Fruit fly (Drosophila melanogaster) whole organism, wandering third instar larva: ENCODE results near the gene CG33688.

Experiments used
- CG32264 ChIP-seq: fragments of 200-800 bp; sonication (Bioruptor generic); optimal IDR thresholded peaks from 2 replicates; lab custom pipeline; 2016; ENCODE audit warnings: missing biosample characterization, missing genetic modification characterization
- CG9705 ChIP-seq: fragments of 200-800 bp; sonication (Bioruptor generic); optimal IDR thresholded peaks from 2 replicates; lab custom pipeline; 2018; ENCODE audit warnings: missing biosample characterization, mild to moderate bottlenecking, missing genetic modification characterization
- Dfd ChIP-seq: fragments of >200 bp; optimal IDR thresholded peaks from 2 replicates; lab custom pipeline; 2017; ENCODE audit warnings: missing biosample characterization, missing genetic modification characterization
- HLH106 ChIP-seq: fragments of 200-800 bp; optimal IDR thresholded peaks from 3 replicates; lab custom pipeline; 2019; ENCODE audit warnings: missing biosample characterization, mild to moderate bottlenecking, missing genetic modification characterization, moderate library complexity
- Jra ChIP-seq: sonication (Bioruptor generic); optimal IDR thresholded peaks from 2 replicates; lab custom pipeline; 2016; ENCODE audit warnings: missing biosample characterization, missing genetic modification characterization
- Mio ChIP-seq: sonication (Bioruptor generic); optimal IDR thresholded peaks from 2 replicates; lab custom pipeline; 2016; ENCODE audit warnings: missing biosample characterization, missing genetic modification characterization
- N ChIP-seq: fragments of >200 bp; optimal IDR thresholded peaks from 2 replicates; lab custom pipeline; 2018; ENCODE audit warnings: missing biosample characterization, missing external identifiers, missing genetic modification characterization
- OdsH ChIP-seq: fragments of 200-800 bp; sonication (Bioruptor generic); optimal IDR thresholded peaks from 2 replicates; lab custom pipeline; 2016; ENCODE audit warnings: missing biosample characterization, mild to moderate bottlenecking, missing genetic modification characterization
- Sp1 ChIP-seq: fragments of 200-800 bp; sonication (Bioruptor generic); optimal IDR thresholded peaks from 3 replicates; lab custom pipeline; 2019; ENCODE audit warnings: missing biosample characterization, mild to moderate bottlenecking, missing genetic modification characterization, moderate library complexity
- dsf ChIP-seq: sonication (Bioruptor generic); optimal IDR thresholded peaks from 2 replicates; lab custom pipeline; 2016; ENCODE audit warnings: missing biosample characterization, missing genetic modification characterization, borderline replicate concordance
- jim ChIP-seq: fragments of 175-275, 200-325 bp; sonication (Bioruptor generic); optimal IDR thresholded peaks from 2 replicates; lab custom pipeline; 2016; ENCODE audit warnings: missing biosample characterization, mild to moderate bottlenecking, missing genetic modification characterization
- usp ChIP-seq: fragments of >200 bp; optimal IDR thresholded peaks from 2 replicates; lab custom pipeline; 2017; ENCODE audit warnings: missing biosample characterization, missing genetic modification characterization

- TF ChIP-seq CG9705 (GFP tag; lab: Kevin White, UChicago): no peak
- TF ChIP-seq Mio (GFP tag; lab: Kevin White, UChicago): no peak
- no peak for TF ChIP-seq dsf (GFP tag; lab: Kevin White, UChicago)
- TF ChIP-seq jim (GFP tag; lab: Kevin White, UChicago): no peak
- no peak for TF ChIP-seq Sp1 (GFP tag; lab: Kevin White, UChicago)
- no peak for TF ChIP-seq Jra (GFP tag; lab: Kevin White, UChicago)
- TF ChIP-seq usp (GFP tag; lab: Kevin White, UChicago): no peak
- TF ChIP-seq OdsH (GFP tag; lab: Kevin White, UChicago): no peak
- TF ChIP-seq CG32264 (GFP tag; lab: Kevin White, UChicago): no peak
- TF ChIP-seq HLH106 (tag; lab: Kevin White, UChicago): peak; percentile 5
- TF ChIP-seq Dfd (GFP tag; lab: Kevin White, UChicago): no peak
- TF ChIP-seq N (GFP tag; lab: Kevin White, UChicago): no peak
Measured at dm6 chr3L:16192561-16193355, 6.3 kb upstream of the CG33688 start.
